Worm (Caenorhabditis elegans) whole organism, mixed stage, embryonic: ENCODE results near the gene srh-139.

ENCODE experiments used
- M03D4.4 ChIP-seq: sonication (generic microtip); optimal IDR thresholded peaks from 2 replicates; lab custom pipeline; 2017; ENCODE audit warnings: mild to moderate bottlenecking, missing genetic modification characterization, missing compliant biosample characterization
- bed-3 ChIP-seq: fragments of 200-800 bp; sonication (Bioruptor generic); optimal IDR thresholded peaks from 3 replicates; lab custom pipeline; 2018; ENCODE audit warnings: mild to moderate bottlenecking, missing genetic modification characterization, moderate library complexity, missing compliant biosample characterization
- ceh-39 ChIP-seq: fragments of 150-350 bp; optimal IDR thresholded peaks from 2 replicates; lab custom pipeline; 2014; ENCODE audit warnings: missing biosample characterization, missing genetic modification characterization
- ceh-43 ChIP-seq: fragments of 200-800 bp; sonication (Bioruptor generic); optimal IDR thresholded peaks from 2 replicates; lab custom pipeline; 2018; ENCODE audit warnings: mild to moderate bottlenecking, missing genetic modification characterization, moderate library complexity, missing compliant biosample characterization
- ceh-83 ChIP-seq: fragments of 200-800 bp; sonication (Bioruptor generic); optimal IDR thresholded peaks from 2 replicates; lab custom pipeline; 2018; ENCODE audit warnings: mild to moderate bottlenecking, missing genetic modification characterization, missing compliant biosample characterization
- ces-1 ChIP-seq: fragments of 150-350 bp; optimal IDR thresholded peaks from 2 replicates; lab custom pipeline; 2014; ENCODE audit warnings: missing biosample characterization, missing genetic modification reagents, missing genetic modification characterization
- cnd-1 ChIP-seq: fragments of 200-800 bp; sonication (Bioruptor generic); optimal IDR thresholded peaks from 2 replicates; lab custom pipeline; 2018; ENCODE audit warnings: mild to moderate bottlenecking, missing genetic modification characterization, missing compliant biosample characterization
- drap-1 ChIP-seq: fragments of 200-800 bp; sonication (Bioruptor generic); optimal IDR thresholded peaks from 3 replicates; lab custom pipeline; 2018; ENCODE audit warnings: mild to moderate bottlenecking, missing genetic modification characterization, missing compliant biosample characterization
- elt-1 ChIP-seq: sonication (generic microtip); optimal IDR thresholded peaks from 2 replicates; lab custom pipeline; 2017; ENCODE audit warnings: missing genetic modification characterization, mild to moderate bottlenecking, missing compliant biosample characterization, antibody characterized with exemption, moderate library complexity, borderline replicate concordance; ENCODE audit not compliant: insufficient read depth
- elt-3 ChIP-seq: fragments of 150-350 bp; optimal IDR thresholded peaks from 2 replicates; lab custom pipeline; 2014; ENCODE audit warnings: missing biosample characterization, missing genetic modification characterization
- flh-1 ChIP-seq: fragments of 200-800 bp; sonication (Bioruptor generic); optimal IDR thresholded peaks from 2 replicates; lab custom pipeline; 2018; ENCODE audit warnings: mild to moderate bottlenecking, missing genetic modification characterization, moderate library complexity, missing compliant biosample characterization
- ham-2 ChIP-seq: fragments of 200-800 bp; sonication (Bioruptor generic); optimal IDR thresholded peaks from 2 replicates; lab custom pipeline; 2018; ENCODE audit warnings: mild to moderate bottlenecking, missing genetic modification characterization, missing compliant biosample characterization
- hlh-1 ChIP-seq: fragments of 150-350 bp; optimal IDR thresholded peaks from 2 replicates; lab custom pipeline; 2014; ENCODE audit warnings: missing biosample characterization, missing genetic modification reagents, missing genetic modification characterization
- lin-13 ChIP-seq: fragments of 150-350 bp; optimal IDR thresholded peaks from 2 replicates; lab custom pipeline; 2014; ENCODE audit warnings: missing biosample characterization, missing genetic modification characterization
- lsy-2 ChIP-seq: fragments of 150-350 bp; optimal IDR thresholded peaks from 2 replicates; lab custom pipeline; 2014; ENCODE audit warnings: missing biosample characterization, missing genetic modification characterization
- mab-5 ChIP-seq: fragments of 150-350 bp; optimal IDR thresholded peaks from 2 replicates; lab custom pipeline; 2014; ENCODE audit warnings: missing biosample characterization, missing genetic modification characterization
- mep-1 ChIP-seq: fragments of 150-350 bp; optimal IDR thresholded peaks from 2 replicates; lab custom pipeline; 2017; ENCODE audit warnings: missing biosample characterization, missing genetic modification reagents, missing genetic modification characterization, inconsistent platforms
- mls-2 ChIP-seq: sonication (generic microtip); optimal IDR thresholded peaks from 2 replicates; lab custom pipeline; 2016; ENCODE audit warnings: mild to moderate bottlenecking, missing genetic modification characterization, moderate library complexity, missing compliant biosample characterization
- nhr-2 ChIP-seq: fragments of 150-350 bp; optimal IDR thresholded peaks from 2 replicates; lab custom pipeline; 2014; ENCODE audit warnings: missing biosample characterization, missing genetic modification characterization
- nhr-237 ChIP-seq: fragments of 150-350 bp; optimal IDR thresholded peaks from 2 replicates; lab custom pipeline; 2014; ENCODE audit warnings: missing biosample characterization, missing genetic modification characterization
- nhr-28 ChIP-seq: fragments of 150-350 bp; optimal IDR thresholded peaks from 2 replicates; lab custom pipeline; 2014; ENCODE audit warnings: missing biosample characterization, missing genetic modification characterization
- nhr-76 ChIP-seq: sonication (generic microtip); optimal IDR thresholded peaks from 2 replicates; lab custom pipeline; 2017; ENCODE audit warnings: missing biosample characterization, missing genetic modification characterization
- pha-4 ChIP-seq: fragments of 150-350 bp; optimal IDR thresholded peaks from 2 replicates; lab custom pipeline; 2018; ENCODE audit warnings: missing biosample characterization, missing genetic modification reagents, missing genetic modification characterization
- sem-2 ChIP-seq: fragments of 200-800 bp; sonication (Bioruptor generic); optimal IDR thresholded peaks from 2 replicates; lab custom pipeline; 2018; ENCODE audit warnings: mild to moderate bottlenecking, missing genetic modification characterization, missing compliant biosample characterization
- snpc-4 ChIP-seq: fragments of 150-350 bp; optimal IDR thresholded peaks from 2 replicates; lab custom pipeline; 2014; ENCODE audit warnings: missing biosample characterization, missing genetic modification characterization
- sptf-1 ChIP-seq: sonication (generic microtip); optimal IDR thresholded peaks from 2 replicates; lab custom pipeline; 2017; ENCODE audit warnings: mild to moderate bottlenecking, missing genetic modification characterization, moderate library complexity, missing compliant biosample characterization
- tbx-8 ChIP-seq: fragments of 200-800 bp; sonication (Bioruptor generic); optimal IDR thresholded peaks from 2 replicates; lab custom pipeline; 2018; ENCODE audit warnings: mild to moderate bottlenecking, missing genetic modification characterization, moderate library complexity, missing compliant biosample characterization
- unc-120 ChIP-seq: sonication (generic microtip); optimal IDR thresholded peaks from 2 replicates; lab custom pipeline; 2017; ENCODE audit warnings: missing genetic modification characterization, missing compliant biosample characterization; ENCODE audit not compliant: poor library complexity, severe bottlenecking
- unc-39 ChIP-seq: fragments of 150-350 bp; optimal IDR thresholded peaks from 2 replicates; lab custom pipeline; 2014; ENCODE audit warnings: missing biosample characterization, missing genetic modification characterization
- unc-62 ChIP-seq: fragments of 150-350 bp; optimal IDR thresholded peaks from 2 replicates; lab custom pipeline; 2014; ENCODE audit warnings: missing biosample characterization, missing genetic modification reagents, missing genetic modification characterization
- zip-8 ChIP-seq: fragments of 150-350 bp; optimal IDR thresholded peaks from 2 replicates; lab custom pipeline; 2014; ENCODE audit warnings: missing biosample characterization, missing genetic modification characterization
- ztf-11 ChIP-seq: fragments of 150-350 bp; optimal IDR thresholded peaks from 2 replicates; lab custom pipeline; 2014; ENCODE audit warnings: missing biosample characterization, missing genetic modification characterization

The srh-139 gene

ce11 chrV:16459377-16459776, 24.4 kb upstream of the srh-139 start:
- no peak for TF ChIP-seq M03D4.4 (tag; lab: Kevin White, UChicago)
- no peak for TF ChIP-seq unc-39 (tag; lab: Kevin White, UChicago)
- no peak for TF ChIP-seq ceh-83
- TF ChIP-seq elt-3 (tag; lab: Kevin White, UChicago): no peak
- TF ChIP-seq ham-2 (GFP tag; lab: Kevin White, UChicago): no peak
- TF ChIP-seq elt-1 (tag; lab: Kevin White, UChicago): no peak
- TF ChIP-seq ztf-11 (tag; lab: Kevin White, UChicago): no peak
- no peak for TF ChIP-seq ceh-43 (GFP tag; lab: Kevin White, UChicago)
- no peak for TF ChIP-seq lsy-2 (tag; lab: Kevin White, UChicago)
- TF ChIP-seq mab-5: no peak
- TF ChIP-seq mep-1 (tag; lab: Kevin White, UChicago): no peak
- TF ChIP-seq zip-8 (tag; lab: Kevin White, UChicago): no peak
- no peak for TF ChIP-seq mls-2 (tag; lab: Kevin White, UChicago)
- no peak for TF ChIP-seq bed-3 (GFP tag; lab: Kevin White, UChicago)
- TF ChIP-seq snpc-4 (tag; lab: Kevin White, UChicago): no peak

- TF ChIP-seq lin-13 (tag; lab: Kevin White, UChicago) (no peak), snpc-4 (tag; lab: Kevin White, UChicago) (no peak), ceh-83 (no peak), elt-3 (tag; lab: Kevin White, UChicago) (no peak), flh-1 (GFP tag; lab: Kevin White, UChicago) (no peak), unc-120 (no peak), pha-4 (tag; lab: Kevin White, UChicago) (no peak), elt-1 (tag; lab: Kevin White, UChicago) (no peak), ces-1 (GFP tag; lab: Kevin White, UChicago) (no peak), drap-1 (GFP tag; lab: Kevin White, UChicago) (no peak), zip-8 (tag; lab: Kevin White, UChicago) (no peak), ztf-11 (tag; lab: Kevin White, UChicago) (no peak), ceh-39 (no peak), sem-2 (no peak), tbx-8 (no peak), M03D4.4 (tag; lab: Kevin White, UChicago) (no peak), ceh-43 (GFP tag; lab: Kevin White, UChicago) (no peak), cnd-1 (tag; lab: Kevin White, UChicago) (no peak), unc-62 (GFP tag; lab: Kevin White, UChicago) (no peak), mep-1 (tag; lab: Kevin White, UChicago) (no peak)
These were observed 22.9 kb upstream of the srh-139 start, which contains the start of gene srh-142 for ce11 chrV:16460866-16461265. TSS of gene srh-142 (minus strand) at chrV:16460966.

- TF ChIP-seq elt-3 (tag; lab: Kevin White, UChicago): no peak
- TF ChIP-seq unc-39 (tag; lab: Kevin White, UChicago): no peak
- no peak for TF ChIP-seq nhr-2 (tag; lab: Kevin White, UChicago)
- TF ChIP-seq sptf-1 (tag; lab: Kevin White, UChicago): no peak
- no peak for TF ChIP-seq lin-13 (tag; lab: Kevin White, UChicago)
- TF ChIP-seq M03D4.4 (tag; lab: Kevin White, UChicago): no peak
- TF ChIP-seq nhr-28 (tag; lab: Kevin White, UChicago): no peak
- TF ChIP-seq unc-62 (GFP tag; lab: Kevin White, UChicago): no peak
- TF ChIP-seq nhr-237 (tag; lab: Kevin White, UChicago): no peak
These were observed 15.9 kb upstream of the srh-139 start, which contains the start of gene sru-44 for ce11 chrV:16467840-16468239. TSS of gene sru-44 (minus strand) at chrV:16467940.

ce11 chrV:16470916-16471315, 12.9 kb upstream of the srh-139 start, which contains the start of gene srh-138:
TSS of gene srh-138 (minus strand) at chrV:16471016.
- no peak for TF ChIP-seq nhr-76 (tag; lab: Kevin White, UChicago)
- no peak for TF ChIP-seq ztf-11 (tag; lab: Kevin White, UChicago)
- no peak for TF ChIP-seq ceh-43 (GFP tag; lab: Kevin White, UChicago)
- no peak for TF ChIP-seq unc-39 (tag; lab: Kevin White, UChicago)
- TF ChIP-seq unc-120: no peak
- TF ChIP-seq ces-1 (GFP tag; lab: Kevin White, UChicago): no peak
- no peak for TF ChIP-seq lin-13 (tag; lab: Kevin White, UChicago)
- no peak for TF ChIP-seq unc-62 (GFP tag; lab: Kevin White, UChicago)
- TF ChIP-seq hlh-1 (tag; lab: Kevin White, UChicago): no peak
- no peak for TF ChIP-seq flh-1 (GFP tag; lab: Kevin White, UChicago)
- TF ChIP-seq, all 35 proteins: peak for 0
